Worm (Caenorhabditis elegans) whole organism, L1 larva: ENCODE measurements around the gene C02G6.3.

Source experiments
- C04F5.9 ChIP-seq: sonication (generic microtip); optimal IDR thresholded peaks from 2 replicates; lab custom pipeline; 2016; ENCODE audit warnings: missing genetic modification characterization, missing compliant biosample characterization
- C34B4.2 ChIP-seq: sonication (generic microtip); optimal IDR thresholded peaks from 2 replicates; lab custom pipeline; 2017; ENCODE audit warnings: mild to moderate bottlenecking, missing genetic modification characterization, missing compliant biosample characterization
- Y116A8C.19 ChIP-seq: sonication (generic microtip); optimal IDR thresholded peaks from 2 replicates; lab custom pipeline; 2016; ENCODE audit warnings: missing compliant biosample characterization, missing genetic modification characterization, borderline replicate concordance
- alr-1 ChIP-seq: fragments of 200-800 bp; sonication (Bioruptor generic); optimal IDR thresholded peaks from 2 replicates; lab custom pipeline; 2018; ENCODE audit warnings: borderline replicate concordance, mild to moderate bottlenecking, missing genetic modification characterization, missing compliant biosample characterization
- blmp-1 ChIP-seq: fragments of 150-350 bp; optimal IDR thresholded peaks from 2 replicates; lab custom pipeline; 2014; ENCODE audit warnings: missing biosample characterization, missing genetic modification characterization
- ceh-8 ChIP-seq: fragments of 200-800 bp; sonication (Bioruptor generic); optimal IDR thresholded peaks from 2 replicates; lab custom pipeline; 2018; ENCODE audit warnings: mild to moderate bottlenecking, missing genetic modification characterization, moderate library complexity, missing compliant biosample characterization
- ceh-82 ChIP-seq, 3 experiments: fragments of 150-350 bp in 1 of 3; sonication (generic microtip) in 2 of 3; optimal IDR thresholded peaks; 2 replicates each; lab custom pipeline; 2014 to 2017; ENCODE audit warnings: missing biosample characterization in 3 of 3, missing genetic modification characterization in 3 of 3
- ceh-88 ChIP-seq: fragments of 200-800 bp; sonication (Bioruptor generic); IDR thresholded peaks from 2 replicates; pipeline ENCODE4 v1.3.6; 2022; ENCODE audit warnings: missing genetic modification characterization, missing compliant biosample characterization
- ceh-90 ChIP-seq: sonication (generic microtip); optimal IDR thresholded peaks from 2 replicates; lab custom pipeline; 2016; ENCODE audit warnings: missing genetic modification characterization, missing compliant biosample characterization
- ces-1 ChIP-seq: fragments of 150-350 bp; optimal IDR thresholded peaks from 2 replicates; lab custom pipeline; 2014; ENCODE audit warnings: missing biosample characterization, missing genetic modification reagents, missing genetic modification characterization
- dpl-1 ChIP-seq, 3 experiments: fragments of 150-350 bp in 2 of 3; sonication (generic microtip) in 1 of 3; optimal IDR thresholded peaks; 2 replicates each; lab custom pipeline; 2014 to 2017; ENCODE audit warnings: missing biosample characterization in 3 of 3, missing genetic modification characterization in 3 of 3, missing genetic modification reagents in 3 of 3
- egl-27 ChIP-seq, 2 experiments: fragments of 150-350 bp in 1 of 2; sonication (generic microtip); optimal IDR thresholded peaks; 3 replicates each; lab custom pipeline; 2017 to 2018; ENCODE audit warnings: missing biosample characterization in 2 of 2, missing genetic modification characterization in 2 of 2, missing genetic modification reagents in 2 of 2
- elt-2 ChIP-seq: sonication (generic microtip); optimal IDR thresholded peaks from 2 replicates; lab custom pipeline; 2016; ENCODE audit warnings: missing genetic modification characterization, mild to moderate bottlenecking, inconsistent platforms, missing compliant biosample characterization, missing genetic modification reagents
- fkh-4 ChIP-seq: sonication (generic microtip); optimal IDR thresholded peaks from 2 replicates; lab custom pipeline; 2016; ENCODE audit warnings: missing compliant biosample characterization, missing genetic modification characterization, borderline replicate concordance
- hlh-17 ChIP-seq: fragments of 200-800 bp; sonication (Bioruptor generic); optimal IDR thresholded peaks from 2 replicates; lab custom pipeline; 2018; ENCODE audit warnings: missing genetic modification characterization, mild to moderate bottlenecking, missing compliant biosample characterization, moderate library complexity, borderline replicate concordance
- hlh-4 ChIP-seq: sonication (generic microtip); optimal IDR thresholded peaks from 2 replicates; lab custom pipeline; 2016; ENCODE audit warnings: mild to moderate bottlenecking, missing genetic modification characterization, missing compliant biosample characterization
- hpl-2 ChIP-seq: fragments of 150-350 bp; optimal IDR thresholded peaks from 2 replicates; lab custom pipeline; 2014; ENCODE audit warnings: missing biosample characterization, missing genetic modification reagents, missing genetic modification characterization
- irx-1 ChIP-seq: sonication (generic microtip); optimal IDR thresholded peaks from 2 replicates; lab custom pipeline; 2016; ENCODE audit warnings: missing genetic modification characterization, missing compliant biosample characterization
- jun-1 ChIP-seq: fragments of 150-350 bp; optimal IDR thresholded peaks from 2 replicates; lab custom pipeline; 2014; ENCODE audit warnings: missing biosample characterization, missing genetic modification reagents, missing genetic modification characterization
- lin-14 ChIP-seq: fragments of 200-800 bp; sonication (Bioruptor generic); optimal IDR thresholded peaks from 2 replicates; lab custom pipeline; 2018; ENCODE audit warnings: mild to moderate bottlenecking, missing genetic modification characterization, moderate library complexity, missing compliant biosample characterization
- lin-15B ChIP-seq: fragments of 150-350 bp; sonication (generic microtip); optimal IDR thresholded peaks from 3 replicates; lab custom pipeline; 2014; ENCODE audit warnings: missing biosample characterization, missing genetic modification characterization
- lin-35 ChIP-seq, 2 experiments: fragments of 150-350 bp; optimal IDR thresholded peaks; 2 replicates each; lab custom pipeline; 2014; ENCODE audit warnings: missing biosample characterization in 2 of 2, missing genetic modification characterization in 2 of 2, missing genetic modification reagents in 2 of 2
- lir-3 ChIP-seq: sonication (generic microtip); optimal IDR thresholded peaks from 2 replicates; lab custom pipeline; 2016; ENCODE audit warnings: mild to moderate bottlenecking, missing genetic modification characterization, moderate library complexity, missing compliant biosample characterization; ENCODE audit not compliant: poor library complexity
- mab-9 ChIP-seq: fragments of 200-800 bp; sonication (Bioruptor generic); IDR thresholded peaks from 2 replicates; pipeline ENCODE4 v1.3.6; 2022; ENCODE audit warnings: missing genetic modification reagents, missing genetic modification characterization, missing compliant biosample characterization
- mef-2 ChIP-seq: fragments of 150-350 bp; optimal IDR thresholded peaks from 2 replicates; lab custom pipeline; 2014; ENCODE audit warnings: missing biosample characterization, missing genetic modification characterization
- nhr-11 ChIP-seq: fragments of 150-350 bp; optimal IDR thresholded peaks from 2 replicates; lab custom pipeline; 2014; ENCODE audit warnings: missing biosample characterization, missing genetic modification characterization
- nhr-12 ChIP-seq: sonication (generic microtip); optimal IDR thresholded peaks from 2 replicates; lab custom pipeline; 2017; ENCODE audit warnings: missing biosample characterization, missing genetic modification characterization
- nhr-19 ChIP-seq: fragments of 200-800 bp; sonication (Bioruptor generic); conservative IDR thresholded peaks from 2 replicates; pipeline ENCODE4 v1.3.6; 2022; ENCODE audit warnings: missing genetic modification characterization, missing compliant biosample characterization
- nhr-20 ChIP-seq: sonication (generic microtip); optimal IDR thresholded peaks from 2 replicates; lab custom pipeline; 2016; ENCODE audit warnings: mild to moderate bottlenecking, missing genetic modification characterization, missing compliant biosample characterization
- nhr-237 ChIP-seq: fragments of 150-350 bp; optimal IDR thresholded peaks from 2 replicates; lab custom pipeline; 2014; ENCODE audit warnings: missing biosample characterization, missing genetic modification characterization
- nhr-71 ChIP-seq: sonication (generic microtip); optimal IDR thresholded peaks from 2 replicates; lab custom pipeline; 2016; ENCODE audit warnings: mild to moderate bottlenecking, missing genetic modification characterization, moderate library complexity, missing compliant biosample characterization
- nhr-77 ChIP-seq: fragments of 150-350 bp; optimal IDR thresholded peaks from 2 replicates; lab custom pipeline; 2014; ENCODE audit warnings: missing biosample characterization, missing genetic modification characterization
- pag-3 ChIP-seq: sonication (generic microtip); optimal IDR thresholded peaks from 2 replicates; lab custom pipeline; 2017; ENCODE audit warnings: missing genetic modification characterization, mild to moderate bottlenecking, missing compliant biosample characterization, antibody characterized with exemption, borderline replicate concordance; ENCODE audit not compliant: insufficient read depth
- pax-3 ChIP-seq: fragments of 200-800 bp; sonication (Bioruptor generic); optimal IDR thresholded peaks from 2 replicates; lab custom pipeline; 2018; ENCODE audit warnings: mild to moderate bottlenecking, missing genetic modification characterization, moderate library complexity, missing compliant biosample characterization
- pqm-1 ChIP-seq: sonication (generic microtip); optimal IDR thresholded peaks from 3 replicates; lab custom pipeline; 2017; ENCODE audit warnings: missing biosample characterization, missing genetic modification characterization
- rnt-1 ChIP-seq: sonication (generic microtip); optimal IDR thresholded peaks from 2 replicates; lab custom pipeline; 2016; ENCODE audit warnings: mild to moderate bottlenecking, missing genetic modification characterization, moderate library complexity, missing compliant biosample characterization
- skn-1 ChIP-seq: fragments of 150-350 bp; optimal IDR thresholded peaks from 2 replicates; lab custom pipeline; 2014; ENCODE audit warnings: missing biosample characterization, missing genetic modification characterization
- snpc-4 ChIP-seq: fragments of 150-350 bp; optimal IDR thresholded peaks from 2 replicates; lab custom pipeline; 2014; ENCODE audit warnings: missing biosample characterization, missing genetic modification characterization
- sox-4 ChIP-seq: sonication (generic microtip); optimal IDR thresholded peaks from 2 replicates; lab custom pipeline; 2016; ENCODE audit warnings: missing genetic modification characterization, missing compliant biosample characterization
- sup-37 ChIP-seq: fragments of 200-800 bp; sonication (Bioruptor generic); optimal IDR thresholded peaks from 2 replicates; lab custom pipeline; 2018; ENCODE audit warnings: mild to moderate bottlenecking, missing genetic modification characterization, missing compliant biosample characterization
- swsn-7 ChIP-seq: sonication (generic microtip); optimal IDR thresholded peaks from 2 replicates; lab custom pipeline; 2016; ENCODE audit warnings: missing genetic modification characterization, missing compliant biosample characterization
- tlp-1 ChIP-seq: fragments of 150-350 bp; optimal IDR thresholded peaks from 2 replicates; lab custom pipeline; 2014; ENCODE audit warnings: missing biosample characterization, missing genetic modification characterization
- unc-130 ChIP-seq: fragments of 150-350 bp; optimal IDR thresholded peaks from 2 replicates; lab custom pipeline; 2017; ENCODE audit warnings: missing biosample characterization, missing genetic modification characterization, inconsistent platforms
- unc-30 ChIP-seq: sonication (generic microtip); optimal IDR thresholded peaks from 2 replicates; lab custom pipeline; 2017; ENCODE audit warnings: missing biosample characterization, missing genetic modification characterization
- unc-62 ChIP-seq: fragments of 150-350 bp; optimal IDR thresholded peaks from 2 replicates; lab custom pipeline; 2014; ENCODE audit warnings: missing biosample characterization, missing genetic modification reagents, missing genetic modification characterization
- xbp-1 ChIP-seq: sonication (generic microtip); optimal IDR thresholded peaks from 2 replicates; lab custom pipeline; 2016; ENCODE audit warnings: missing genetic modification characterization, missing compliant biosample characterization
- zip-4 ChIP-seq: fragments of 200-800 bp; sonication (Bioruptor generic); optimal IDR thresholded peaks from 2 replicates; lab custom pipeline; 2018; ENCODE audit warnings: mild to moderate bottlenecking, missing genetic modification characterization, moderate library complexity, missing compliant biosample characterization
- ztf-4 ChIP-seq: fragments of 150-350 bp; optimal IDR thresholded peaks from 2 replicates; lab custom pipeline; 2014; ENCODE audit warnings: missing biosample characterization, missing genetic modification characterization

Gene C02G6.3

ce11 chrV:5832799-5833198 is 47.4 kb upstream of the C02G6.3 start (continued):
- no peak for TF ChIP-seq skn-1 (tag; lab: Kevin White, UChicago)
- peak in 1 of 3 experiments; percentile 10 for TF ChIP-seq dpl-1 (GFP tag; optimal IDR thresholded peaks at IDR 0.05; lab: Kevin White, UChicago)
- TF ChIP-seq hpl-2 (GFP tag; lab: Kevin White, UChicago) = no peak
- TF ChIP-seq unc-62 = no peak
- no peak for TF ChIP-seq mef-2
- no peak for TF ChIP-seq Y116A8C.19 (tag; lab: Kevin White, UChicago)
- peak; percentile 87 for TF ChIP-seq blmp-1 (tag; lab: Kevin White, UChicago)
- no peak for TF ChIP-seq swsn-7 (tag; lab: Kevin White, UChicago)
- no peak for TF ChIP-seq ceh-90 (tag; lab: Kevin White, UChicago)
- TF ChIP-seq lin-35 (GFP tag; optimal IDR thresholded peaks at IDR 0.05; lab: Kevin White, UChicago) = peak in 1 of 2 experiments; percentile 44
- TF ChIP-seq nhr-11 (tag; lab: Kevin White, UChicago) = no peak
- no peak for TF ChIP-seq sup-37 (GFP tag; lab: Kevin White, UChicago)
- no peak for TF ChIP-seq lin-15B (tag; lab: Kevin White, UChicago)
- peak; percentile 89 for TF ChIP-seq nhr-20
- no peak for TF ChIP-seq xbp-1 (tag; lab: Kevin White, UChicago)
- no peak for TF ChIP-seq sox-4
- no peak for TF ChIP-seq ces-1 (GFP tag; lab: Kevin White, UChicago)
- TF ChIP-seq irx-1 (tag; lab: Kevin White, UChicago) = peak; percentile 14
- no peak for TF ChIP-seq pag-3 (tag; lab: Kevin White, UChicago)
- TF ChIP-seq ceh-82 (tag; optimal IDR thresholded peaks at IDR 0.05; lab: Kevin White, UChicago) = no peak
- peak; percentile 81 for TF ChIP-seq nhr-71
- TF ChIP-seq elt-2 (tag; lab: Kevin White, UChicago) = no peak
- no peak for TF ChIP-seq jun-1
- TF ChIP-seq nhr-77 (tag; lab: Kevin White, UChicago) = no peak
- no peak for TF ChIP-seq mab-9 (GFP tag; lab: Robert Waterston, UW)
- no peak for TF ChIP-seq snpc-4 (tag; lab: Kevin White, UChicago)
- TF ChIP-seq nhr-12 = no peak
- TF ChIP-seq C34B4.2 = no peak
- TF ChIP-seq lin-14 (GFP tag; lab: Kevin White, UChicago) = peak; percentile 84
- no peak for TF ChIP-seq rnt-1 (tag; lab: Kevin White, UChicago)
- no peak for TF ChIP-seq alr-1 (tag; lab: Kevin White, UChicago)
- no peak for TF ChIP-seq hlh-4 (tag; lab: Kevin White, UChicago)
- no peak for TF ChIP-seq ceh-8 (GFP tag; lab: Kevin White, UChicago)

ce11 chrV:5833531-5833930 is 46.6 kb upstream of the C02G6.3 start, which contains the start of gene srh-76:
srh-76 (plus strand) TSS chrV:5833831.
- TF ChIP-seq snpc-4 (tag; lab: Kevin White, UChicago) (no peak), hlh-17 (GFP tag; lab: Kevin White, UChicago) (no peak), zip-4 (no peak), lir-3 (no peak), ceh-88 (GFP tag; lab: Robert Waterston, UW) (no peak), unc-130 (tag; lab: Kevin White, UChicago) (no peak), unc-30 (tag; lab: Kevin White, UChicago) (no peak), C34B4.2 (no peak), pqm-1 (tag; lab: Kevin White, UChicago) (no peak), lin-14 (GFP tag; lab: Kevin White, UChicago) (no peak), ztf-4 (no peak), fkh-4 (no peak), blmp-1 (tag; lab: Kevin White, UChicago) (no peak), pax-3 (no peak), nhr-19 (GFP tag; lab: Robert Waterston, UW) (no peak), ceh-90 (tag; lab: Kevin White, UChicago) (no peak), nhr-237 (tag; lab: Kevin White, UChicago) (no peak), egl-27 (tag; optimal IDR thresholded peaks at IDR 0.05; lab: Kevin White, UChicago) (no peak), C04F5.9 (no peak), tlp-1 (tag; lab: Kevin White, UChicago) (no peak)
- TF ChIP-seq, all 84 proteins: peak for 0
